Worm (Caenorhabditis elegans) whole organism, L4 larva: ENCODE results near the gene sox-3.

ENCODE experiments used
- daf-19 ChIP-seq: fragments of 200-800 bp; sonication (Bioruptor generic); conservative IDR thresholded peaks from 2 replicates; pipeline ENCODE4 v1.3.6; 2022; ENCODE audit warnings: missing genetic modification characterization, missing compliant biosample characterization
- mdl-1 ChIP-seq, 2 experiments: fragments of 150-350 bp in 1 of 2; sonication (generic microtip) in 1 of 2; optimal IDR thresholded peaks; 2 replicates each; lab custom pipeline; 2014 to 2017; ENCODE audit warnings: missing biosample characterization in 2 of 2, missing genetic modification characterization in 2 of 2
- pha-4 ChIP-seq, 2 experiments: fragments of 150-350 bp in 1 of 2; fragments of 200-800 bp in 1 of 2; sonication (Bioruptor generic) in 1 of 2; IDR thresholded peaks in 1 of 2; optimal IDR thresholded peaks in 1 of 2; 2 replicates each; pipeline versions ENCODE4 v1.3.6 to Lab custom; 2014 to 2022; ENCODE audit warnings: missing genetic modification characterization in 2 of 2, missing genetic modification reagents in 2 of 2, missing biosample characterization in 1 of 2, missing compliant biosample characterization in 1 of 2

ce11 chrX:14684406-14684927 is 8.3 kb downstream of the sox-3 start, which contains the start of gene csq-1:
- TF ChIP-seq mdl-1 (tag; optimal IDR thresholded peaks at IDR 0.05; lab: Kevin White, UChicago): no peak
- TF ChIP-seq daf-19: no peak
- TF ChIP-seq pha-4 (GFP tag; IDR thresholded peaks at IDR 0.05; lab: Robert Waterston, UW): no peak
- TF ChIP-seq pha-4 (tag; optimal IDR thresholded peaks at IDR 0.05; lab: Kevin White, UChicago): no peak
